Worm (Caenorhabditis elegans): ENCODE data around the gene fbxb-118.

fbxb-118 gene

DNA sequence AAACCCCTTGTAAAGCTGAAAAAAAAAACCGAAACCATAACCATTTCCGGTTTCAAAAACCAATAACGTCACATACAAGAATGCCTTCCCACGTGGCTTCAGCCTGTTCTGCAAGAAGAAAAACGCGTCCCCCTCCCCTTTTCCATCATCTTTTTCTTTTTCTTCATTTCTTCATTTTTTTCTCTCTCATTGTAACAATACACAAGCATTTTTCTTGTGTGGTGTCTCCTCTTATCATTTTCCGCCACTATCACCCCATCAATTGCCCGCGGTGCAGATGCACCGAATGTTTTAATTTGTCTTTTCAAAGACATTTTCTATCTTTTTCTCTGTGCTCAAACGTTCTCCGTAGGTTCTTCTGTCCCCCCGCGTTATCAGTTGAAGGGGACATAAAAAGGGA is 25.3 kb upstream of the fbxb-118 start:
- no peak for TF ChIP-seq vab-15 (tag; optimal IDR thresholded peaks at IDR 0.05)
- peak; percentile 86 for TF ChIP-seq nhr-71 (tag; optimal IDR thresholded peaks at IDR 0.05)
- peak; percentile 49 for TF ChIP-seq nhr-47 (tag; optimal IDR thresholded peaks at IDR 0.05)
- TF ChIP-seq Y116A8C.19 (tag; optimal IDR thresholded peaks at IDR 0.05; ENCODE audit: borderline replicate concordance): no peak
- TF ChIP-seq lin-13 (GFP tag; optimal IDR thresholded peaks at IDR 0.05): peak; percentile 1
- no peak for TF ChIP-seq efl-3 (GFP tag; optimal IDR thresholded peaks at IDR 0.05)
- TF ChIP-seq tbx-2 (tag; optimal IDR thresholded peaks at IDR 0.05): peak; percentile 75
- no peak for TF ChIP-seq ztf-11 (tag; optimal IDR thresholded peaks at IDR 0.05)
- peak; percentile 23; the same call in 1 of the 2 replicates for TF ChIP-seq grh-1 (GFP tag; IDR thresholded peaks at IDR 0.05)
- TF ChIP-seq efl-1 (optimal IDR thresholded peaks at IDR 0.05): peak; percentile 9 to 26
- peak in 1 of 2 experiments; percentile 77 for TF ChIP-seq efl-1 (GFP tag; optimal IDR thresholded peaks at IDR 0.05 in 1 of 2)
- no peak for TF ChIP-seq egl-13 (tag; optimal IDR thresholded peaks at IDR 0.05)
- no peak for TF ChIP-seq unc-86 (tag; optimal IDR thresholded peaks at IDR 0.05)
- TF ChIP-seq unc-130 (tag; optimal IDR thresholded peaks at IDR 0.05): peak; percentile 50
- TF ChIP-seq elt-3 (tag; optimal IDR thresholded peaks at IDR 0.05): peak in 4 of 6 experiments; percentile 7 to 74 (median 56)
- TF ChIP-seq fkh-4 (tag; optimal IDR thresholded peaks at IDR 0.05; ENCODE audit: borderline replicate concordance): no peak
- TF ChIP-seq jun-1 (tag; optimal IDR thresholded peaks at IDR 0.05): peak; percentile 53
- no peak for TF ChIP-seq egl-27 (tag; optimal IDR thresholded peaks at IDR 0.05)
- TF ChIP-seq unc-30 (tag; optimal IDR thresholded peaks at IDR 0.05): no peak
- TF ChIP-seq nhr-12 (tag; optimal IDR thresholded peaks at IDR 0.05): no peak
- peak; percentile 87 for TF ChIP-seq lin-14 (GFP tag; optimal IDR thresholded peaks at IDR 0.05)
- no peak for TF ChIP-seq mef-2 (tag; optimal IDR thresholded peaks at IDR 0.05)
- TF ChIP-seq hlh-17 (GFP tag; optimal IDR thresholded peaks at IDR 0.05; ENCODE audit: borderline replicate concordance): no peak
- TF ChIP-seq ceh-90 (tag; optimal IDR thresholded peaks at IDR 0.05): no peak
- peak; percentile 45 for TF ChIP-seq mep-1 (tag; optimal IDR thresholded peaks at IDR 0.05)
- TF ChIP-seq lin-35 (GFP tag; optimal IDR thresholded peaks at IDR 0.05): peak in 1 of 2 experiments; percentile 78
- no peak for TF ChIP-seq sptf-1 (tag; optimal IDR thresholded peaks at IDR 0.05)
- TF ChIP-seq F16B12.6 (tag; optimal IDR thresholded peaks at IDR 0.05): no peak
- TF ChIP-seq rnt-1 (tag; optimal IDR thresholded peaks at IDR 0.05): peak; percentile 66
- TF ChIP-seq blmp-1 (tag; optimal IDR thresholded peaks at IDR 0.05): peak; percentile 66
- TF ChIP-seq pag-3 (tag; optimal IDR thresholded peaks at IDR 0.05; ENCODE audit: borderline replicate concordance, insufficient read depth): peak; percentile 6
- no peak for TF ChIP-seq ceh-82 (tag; optimal IDR thresholded peaks at IDR 0.05)
- no peak for TF ChIP-seq snpc-4 (tag; optimal IDR thresholded peaks at IDR 0.05)
- TF ChIP-seq lir-3 (tag; optimal IDR thresholded peaks at IDR 0.05; ENCODE audit: poor library complexity): no peak
- no peak for TF ChIP-seq unc-62 (GFP tag; optimal IDR thresholded peaks at IDR 0.05)
- peak; percentile 98 for TF ChIP-seq elt-2 (tag; optimal IDR thresholded peaks at IDR 0.05)
- TF ChIP-seq dpl-1 (GFP tag; optimal IDR thresholded peaks at IDR 0.05): peak in 2 of 3 experiments; percentile 14 to 34
- no peak for TF ChIP-seq aly-2 (tag; optimal IDR thresholded peaks at IDR 0.05)
- no peak for TF ChIP-seq skn-1 (tag; optimal IDR thresholded peaks at IDR 0.05)
- peak; percentile 82 for TF ChIP-seq nhr-85 (tag)
- no peak for TF ChIP-seq nhr-84 (tag; optimal IDR thresholded peaks at IDR 0.05)
- no peak for TF ChIP-seq C34B4.2 (tag; optimal IDR thresholded peaks at IDR 0.05)
- peak; percentile 1 for TF ChIP-seq C16A3.4 (tag; optimal IDR thresholded peaks at IDR 0.05)
- TF ChIP-seq nhr-20 (tag; optimal IDR thresholded peaks at IDR 0.05): peak; percentile 86
- TF ChIP-seq fkh-8 (tag; optimal IDR thresholded peaks at IDR 0.05): no peak
- TF ChIP-seq lin-39 (tag; optimal IDR thresholded peaks at IDR 0.05): no peak
- peak; percentile 8 for TF ChIP-seq swsn-7 (tag; optimal IDR thresholded peaks at IDR 0.05)
- TF ChIP-seq pqm-1 (tag; optimal IDR thresholded peaks at IDR 0.05): peak; percentile 76
- peak; percentile 69 for TF ChIP-seq nhr-90 (tag; optimal IDR thresholded peaks at IDR 0.05; ENCODE audit: poor library complexity)
- no peak for TF ChIP-seq ceh-63 (GFP tag; optimal IDR thresholded peaks at IDR 0.05)
- no peak for TF ChIP-seq xbp-1 (tag; optimal IDR thresholded peaks at IDR 0.05)
- TF ChIP-seq ces-1 (GFP tag; optimal IDR thresholded peaks at IDR 0.05): no peak
- no peak for TF ChIP-seq C04F5.9 (tag; optimal IDR thresholded peaks at IDR 0.05)

All from whole organism, L1 larva.